Fruit fly (Drosophila melanogaster) S2 (cell line): ENCODE results near the gene CG3168.

Source experiments
- CG8478 ChIP-seq: fragments of >200 bp; optimal IDR thresholded peaks from 2 replicates; lab custom pipeline; 2018
- CTCF ChIP-seq, 2 experiments: fragments of >200 bp; optimal IDR thresholded peaks; 2 replicates each; lab custom pipeline; 2018

DNA sequence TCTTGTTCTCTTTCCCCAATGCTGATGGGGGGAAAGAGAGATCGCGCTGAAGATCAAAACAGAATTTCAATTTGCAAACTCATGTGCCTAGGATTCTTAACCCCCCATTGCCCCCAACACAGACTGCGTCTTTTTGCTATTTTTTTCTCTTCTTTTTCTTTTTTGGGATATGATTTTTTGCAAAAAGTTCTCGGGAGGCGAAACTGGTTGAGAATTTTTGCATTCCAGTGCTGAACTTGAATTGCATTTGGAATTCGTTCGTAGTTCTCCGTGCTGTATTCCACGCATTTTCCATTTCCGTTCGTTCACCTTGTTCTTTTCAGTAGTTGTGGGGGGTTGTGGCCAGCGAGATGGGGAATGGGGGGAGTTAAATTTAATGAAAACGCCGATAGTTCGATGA is 31.6 kb downstream of the CG3168 start:
- no peak for TF ChIP-seq CTCF (optimal IDR thresholded peaks at IDR 0.05; lab: Kevin White, UChicago)
- no peak for TF ChIP-seq CG8478 (lab: Kevin White, UChicago)
